Worm (Caenorhabditis elegans) whole organism, young adult: ENCODE measurements around the gene R10E9.4.

ENCODE experiments used
- B0035.1 ChIP-seq: sonication (generic microtip); optimal IDR thresholded peaks from 2 replicates; lab custom pipeline; 2016; ENCODE audit warnings: missing genetic modification characterization, mild to moderate bottlenecking, missing compliant biosample characterization, missing genotype, missing genetic modification reagents
- B0261.1 ChIP-seq: sonication (generic microtip); optimal IDR thresholded peaks from 2 replicates; lab custom pipeline; 2016; ENCODE audit warnings: mild to moderate bottlenecking, missing genetic modification characterization, moderate library complexity, missing compliant biosample characterization
- B0336.3 ChIP-seq: fragments of 200-800 bp; sonication (Bioruptor generic); IDR thresholded peaks from 2 replicates; pipeline ENCODE4 v1.3.6; 2022; ENCODE audit warnings: missing genetic modification characterization, missing compliant biosample characterization
- C06A6.2 ChIP-seq: fragments of 200-800 bp; sonication (Bioruptor generic); conservative IDR thresholded peaks from 2 replicates; pipeline ENCODE4 v1.3.6; 2022; ENCODE audit warnings: missing genetic modification characterization, missing compliant biosample characterization
- D2030.7 ChIP-seq: fragments of 200-800 bp; sonication (Bioruptor generic); IDR thresholded peaks from 2 replicates; pipeline ENCODE4 v1.3.6; 2022; ENCODE audit warnings: missing genetic modification reagents, missing genetic modification characterization, missing compliant biosample characterization
- F22D6.2 ChIP-seq: sonication (generic microtip); optimal IDR thresholded peaks from 2 replicates; lab custom pipeline; 2016; ENCODE audit warnings: mild to moderate bottlenecking, missing genetic modification characterization, missing compliant biosample characterization
- F23B12.7 ChIP-seq: sonication (generic microtip); optimal IDR thresholded peaks from 2 replicates; lab custom pipeline; 2017; ENCODE audit warnings: missing genetic modification characterization, mild to moderate bottlenecking, missing compliant biosample characterization, antibody characterized with exemption, moderate library complexity; ENCODE audit not compliant: insufficient read depth
- F39B2.1 ChIP-seq: fragments of 200-800 bp; sonication (Bioruptor generic); IDR thresholded peaks from 2 replicates; pipeline ENCODE4 v1.3.6; 2022; ENCODE audit warnings: missing genetic modification reagents, missing genetic modification characterization, missing compliant biosample characterization
- F55B11.4 ChIP-seq: sonication (generic microtip); optimal IDR thresholded peaks from 2 replicates; lab custom pipeline; 2016; ENCODE audit warnings: missing compliant biosample characterization, missing genetic modification characterization, borderline replicate concordance; ENCODE audit not compliant: insufficient read depth
- Y67H2A.10 ChIP-seq: fragments of 200-800 bp; sonication (Bioruptor generic); conservative IDR thresholded peaks from 2 replicates; pipeline ENCODE4 v1.3.6; 2022; ENCODE audit warnings: missing genetic modification reagents, missing genetic modification characterization, missing compliant biosample characterization
- ama-1 ChIP-seq, 3 experiments: fragments of 150-350 bp in 1 of 3; sonication (generic microtip) in 2 of 3; optimal IDR thresholded peaks; 2 replicates each; lab custom pipeline; 2014 to 2018; ENCODE audit warnings: missing biosample characterization in 2 of 3, missing genetic modification characterization in 2 of 3, missing genetic modification reagents in 2 of 3
- aptf-3 ChIP-seq: fragments of 200-800 bp; sonication (Bioruptor generic); IDR thresholded peaks from 2 replicates; pipeline ENCODE4 v1.3.6; 2022; ENCODE audit warnings: missing genetic modification characterization, missing compliant biosample characterization
- athp-1 ChIP-seq: sonication (generic microtip); optimal IDR thresholded peaks from 2 replicates; lab custom pipeline; 2017; ENCODE audit warnings: mild to moderate bottlenecking, missing genetic modification characterization, missing compliant biosample characterization
- attf-3 ChIP-seq: fragments of 200-800 bp; sonication (Bioruptor generic); conservative IDR thresholded peaks from 2 replicates; pipeline ENCODE4 v1.3.6; 2022; ENCODE audit warnings: missing genetic modification reagents, missing genetic modification characterization, missing compliant biosample characterization
- attf-5 ChIP-seq: fragments of 200-800 bp; sonication (Bioruptor generic); optimal IDR thresholded peaks from 2 replicates; lab custom pipeline; 2018; ENCODE audit warnings: mild to moderate bottlenecking, missing genetic modification characterization, missing compliant biosample characterization
- bed-2 ChIP-seq: fragments of 200-800 bp; sonication (Bioruptor generic); IDR thresholded peaks from 2 replicates; pipeline ENCODE4 v1.3.6; 2022; ENCODE audit warnings: missing genetic modification reagents, missing genetic modification characterization, missing compliant biosample characterization
- ccch-3 ChIP-seq: fragments of 200-800 bp; sonication (Bioruptor generic); optimal IDR thresholded peaks from 2 replicates; lab custom pipeline; 2018; ENCODE audit warnings: mild to moderate bottlenecking, missing genetic modification characterization, missing compliant biosample characterization
- cebp-2 ChIP-seq: fragments of 200-800 bp; sonication (Bioruptor generic); IDR thresholded peaks from 2 replicates; pipeline ENCODE4 v1.3.6; 2022; ENCODE audit warnings: missing genetic modification characterization, missing compliant biosample characterization
- ceh-27 ChIP-seq: fragments of 200-800 bp; sonication (Bioruptor generic); optimal IDR thresholded peaks from 2 replicates; lab custom pipeline; 2018; ENCODE audit warnings: mild to moderate bottlenecking, missing genetic modification characterization, moderate library complexity, missing compliant biosample characterization
- ceh-40 ChIP-seq: fragments of 200-800 bp; sonication (Bioruptor generic); IDR thresholded peaks from 2 replicates; pipeline ENCODE4 v1.3.6; 2022; ENCODE audit warnings: missing genetic modification characterization, missing compliant biosample characterization
- ceh-91 ChIP-seq: fragments of 200-800 bp; sonication (Bioruptor generic); IDR thresholded peaks from 2 replicates; pipeline ENCODE4 v1.3.6; 2022; ENCODE audit warnings: missing genetic modification reagents, missing genetic modification characterization, missing compliant biosample characterization
- chd-7 ChIP-seq: sonication (generic microtip); optimal IDR thresholded peaks from 2 replicates; lab custom pipeline; 2016; ENCODE audit warnings: mild to moderate bottlenecking, missing genetic modification characterization, moderate library complexity, missing compliant biosample characterization
- die-1 ChIP-seq: sonication (generic microtip); optimal IDR thresholded peaks from 2 replicates; lab custom pipeline; 2016; ENCODE audit warnings: missing genotype, mild to moderate bottlenecking, missing genetic modification characterization, missing compliant biosample characterization
- dpl-1 ChIP-seq: fragments of 150-350 bp; optimal IDR thresholded peaks from 2 replicates; lab custom pipeline; 2014; ENCODE audit warnings: missing biosample characterization, missing genetic modification reagents, missing genetic modification characterization
- efl-1 ChIP-seq: fragments of 150-350 bp; optimal IDR thresholded peaks from 2 replicates; lab custom pipeline; 2014; ENCODE audit warnings: missing biosample characterization, missing genetic modification reagents, missing genetic modification characterization
- egl-18 ChIP-seq: fragments of 200-800 bp; sonication (Bioruptor generic); IDR thresholded peaks from 2 replicates; pipeline ENCODE4 v1.3.6; 2022; ENCODE audit warnings: missing genetic modification reagents, missing genetic modification characterization, missing compliant biosample characterization
- egrh-3 ChIP-seq: fragments of 200-800 bp; sonication (Bioruptor generic); IDR thresholded peaks from 2 replicates; pipeline ENCODE4 v1.3.6; 2022; ENCODE audit warnings: missing genetic modification reagents, missing genetic modification characterization, missing compliant biosample characterization
- hlh-26 ChIP-seq: fragments of 200-800 bp; sonication (Bioruptor generic); conservative IDR thresholded peaks from 2 replicates; pipeline ENCODE4 v1.3.6; 2022; ENCODE audit warnings: missing genetic modification reagents, missing genetic modification characterization, missing compliant biosample characterization
- hmg-20 ChIP-seq: fragments of 200-800 bp; sonication (Bioruptor generic); IDR thresholded peaks from 2 replicates; pipeline ENCODE4 v1.3.6; 2022; ENCODE audit warnings: missing genetic modification reagents, missing genetic modification characterization, missing compliant biosample characterization
- lin-40 ChIP-seq: sonication (generic microtip); optimal IDR thresholded peaks from 2 replicates; lab custom pipeline; 2016; ENCODE audit warnings: missing genetic modification characterization, mild to moderate bottlenecking, missing compliant biosample characterization, missing genotype, missing genetic modification reagents
- lir-1 ChIP-seq: fragments of 200-800 bp; sonication (Bioruptor generic); conservative IDR thresholded peaks from 2 replicates; pipeline ENCODE4 v1.3.6; 2022; ENCODE audit warnings: missing genetic modification reagents, missing genetic modification characterization, missing compliant biosample characterization
- lsy-27 ChIP-seq: sonication (generic microtip); optimal IDR thresholded peaks from 2 replicates; lab custom pipeline; 2017; ENCODE audit warnings: missing genetic modification characterization, mild to moderate bottlenecking, missing compliant biosample characterization, antibody characterized with exemption, missing genotype, borderline replicate concordance; ENCODE audit not compliant: insufficient read depth
- madf-6 ChIP-seq: fragments of 200-800 bp; sonication (Bioruptor generic); IDR thresholded peaks from 2 replicates; pipeline ENCODE4 v1.3.6; 2022; ENCODE audit warnings: missing genetic modification reagents, missing genetic modification characterization, missing compliant biosample characterization
- mcd-1 ChIP-seq: fragments of 200-800 bp; sonication (Bioruptor generic); IDR thresholded peaks from 2 replicates; pipeline ENCODE4 v1.3.6; 2022; ENCODE audit warnings: missing genetic modification reagents, missing genetic modification characterization, missing compliant biosample characterization
- mes-4 ChIP-seq: sonication (generic microtip); optimal IDR thresholded peaks from 2 replicates; lab custom pipeline; 2016; ENCODE audit warnings: missing genotype, missing genetic modification characterization, missing compliant biosample characterization
- mxl-1 ChIP-seq: sonication (generic microtip); optimal IDR thresholded peaks from 2 replicates; lab custom pipeline; 2016; ENCODE audit warnings: missing genetic modification characterization, missing compliant biosample characterization
- nfyb-1 ChIP-seq: fragments of 200-800 bp; sonication (Bioruptor generic); IDR thresholded peaks from 2 replicates; pipeline ENCODE4 v1.3.6; 2022; ENCODE audit warnings: missing genetic modification reagents, missing genetic modification characterization, missing compliant biosample characterization
- nhr-179 ChIP-seq: sonication (generic microtip); optimal IDR thresholded peaks from 2 replicates; lab custom pipeline; 2016; ENCODE audit warnings: mild to moderate bottlenecking, missing genetic modification characterization, missing compliant biosample characterization
- nhr-80 ChIP-seq: sonication (generic microtip); optimal IDR thresholded peaks from 2 replicates; lab custom pipeline; 2016; ENCODE audit warnings: missing genetic modification characterization, missing compliant biosample characterization
- nhr-90 ChIP-seq: sonication (generic microtip); optimal IDR thresholded peaks from 2 replicates; lab custom pipeline; 2016; ENCODE audit warnings: missing genotype, mild to moderate bottlenecking, missing genetic modification characterization, missing compliant biosample characterization
- repo-1 ChIP-seq: sonication (generic microtip); optimal IDR thresholded peaks from 2 replicates; lab custom pipeline; 2017; ENCODE audit warnings: mild to moderate bottlenecking, missing genetic modification characterization, missing compliant biosample characterization
- sdz-38 ChIP-seq: sonication (generic microtip); optimal IDR thresholded peaks from 2 replicates; lab custom pipeline; 2016; ENCODE audit warnings: missing genotype, missing genetic modification characterization, missing compliant biosample characterization
- snpc-1.1 ChIP-seq: sonication (generic microtip); optimal IDR thresholded peaks from 2 replicates; lab custom pipeline; 2017; ENCODE audit warnings: missing genetic modification characterization, mild to moderate bottlenecking, missing compliant biosample characterization, antibody characterized with exemption, moderate library complexity, missing genotype, missing genetic modification reagents; ENCODE audit not compliant: insufficient read depth
- snpc-1.3 ChIP-seq: sonication (generic microtip); optimal IDR thresholded peaks from 2 replicates; lab custom pipeline; 2017; ENCODE audit warnings: missing genetic modification characterization, mild to moderate bottlenecking, missing compliant biosample characterization, antibody characterized with exemption, moderate library complexity, missing genotype, missing genetic modification reagents; ENCODE audit not compliant: insufficient read depth
- snpc-3.4 ChIP-seq: sonication (generic microtip); optimal IDR thresholded peaks from 2 replicates; lab custom pipeline; 2017; ENCODE audit warnings: missing genetic modification characterization, mild to moderate bottlenecking, missing compliant biosample characterization, antibody characterized with exemption, moderate library complexity, missing genotype, missing genetic modification reagents
- xnd-1 ChIP-seq: sonication (generic microtip); optimal IDR thresholded peaks from 2 replicates; lab custom pipeline; 2016; ENCODE audit warnings: missing genotype, missing genetic modification reagents, missing genetic modification characterization, missing compliant biosample characterization
- zfh-2 ChIP-seq: fragments of 200-800 bp; sonication (Bioruptor generic); conservative IDR thresholded peaks from 2 replicates; pipeline ENCODE4 v1.3.6; 2022; ENCODE audit warnings: missing genetic modification reagents, missing genetic modification characterization, missing compliant biosample characterization
- ztf-18 ChIP-seq: sonication (generic microtip); optimal IDR thresholded peaks from 2 replicates; lab custom pipeline; 2016; ENCODE audit warnings: missing genotype, mild to moderate bottlenecking, missing genetic modification characterization, missing compliant biosample characterization

The R10E9.4 gene

ce11 chrIII:4019801-4020200 is 47.2 kb upstream of the R10E9.4 start, which contains the start of gene snpc-3.4 (continued):
- peak; percentile 84 for TF ChIP-seq B0336.3
- peak; percentile 78 for TF ChIP-seq ztf-18
- TF ChIP-seq attf-5 (GFP tag; lab: Kevin White, UChicago): peak; percentile 13
- no peak for TF ChIP-seq aptf-3
- peak; percentile 71 for TF ChIP-seq ceh-27 (GFP tag; lab: Kevin White, UChicago)
- peak; percentile 63; the same call in 1 of the 2 replicates for TF ChIP-seq attf-3
- TF ChIP-seq hlh-26: no peak
- no peak for TF ChIP-seq die-1 (tag; lab: Kevin White, UChicago)
- no peak for TF ChIP-seq F39B2.1 (GFP tag; lab: Robert Waterston, UW)
- TF ChIP-seq mcd-1 (GFP tag; lab: Robert Waterston, UW): peak; percentile 77
- no peak for TF ChIP-seq nhr-90 (tag; lab: Kevin White, UChicago)
- TF ChIP-seq madf-6: peak; percentile 99
- no peak for TF ChIP-seq mxl-1 (tag; lab: Kevin White, UChicago)
- TF ChIP-seq D2030.7 (GFP tag; lab: Robert Waterston, UW): peak; percentile 98
- 0 out of 2 replicates have a peak, but pooled peaks have one; percentile 10 for TF ChIP-seq Y67H2A.10 (GFP tag; lab: Robert Waterston, UW)
- TF ChIP-seq nhr-80 (tag; lab: Kevin White, UChicago): no peak
- peak; percentile 70 for TF ChIP-seq snpc-1.1 (tag; lab: Kevin White, UChicago)
- TF ChIP-seq ama-1 (optimal IDR thresholded peaks at IDR 0.05; lab: Kevin White, UChicago): no peak
- peak in 1 of 2 experiments; percentile 41 for TF ChIP-seq ama-1 (GFP tag; optimal IDR thresholded peaks at IDR 0.05; lab: Kevin White, UChicago)
- TF ChIP-seq hmg-20 (GFP tag; lab: Robert Waterston, UW): no peak
- no peak for TF ChIP-seq nhr-179 (tag; lab: Kevin White, UChicago)
- TF ChIP-seq zfh-2 (GFP tag; lab: Robert Waterston, UW): no peak
- 0 out of 2 replicates have a peak, but pooled peaks have one; percentile 30 for TF ChIP-seq bed-2 (GFP tag; lab: Robert Waterston, UW)
- TF ChIP-seq C06A6.2 (GFP tag; lab: Robert Waterston, UW): no peak
- TF ChIP-seq mes-4 (tag; lab: Kevin White, UChicago): no peak
- TF ChIP-seq dpl-1 (GFP tag; lab: Kevin White, UChicago): peak; percentile 96
- TF ChIP-seq lsy-27: no peak
- TF ChIP-seq snpc-1.3 (tag; lab: Kevin White, UChicago): peak; percentile 73
- TF ChIP-seq athp-1 (tag; lab: Kevin White, UChicago): peak; percentile 44
- peak; percentile 96 for TF ChIP-seq ceh-91 (GFP tag; lab: Robert Waterston, UW)
- TF ChIP-seq F22D6.2 (tag; lab: Kevin White, UChicago): no peak
- no peak for TF ChIP-seq ceh-40 (GFP tag; lab: Robert Waterston, UW)
- TF ChIP-seq F23B12.7 (tag; lab: Kevin White, UChicago): peak; percentile 21
- no peak for TF ChIP-seq sdz-38 (tag; lab: Kevin White, UChicago)
- peak; percentile 81 for TF ChIP-seq lir-1 (GFP tag; lab: Robert Waterston, UW)
- TF ChIP-seq efl-1 (GFP tag; lab: Kevin White, UChicago): peak; percentile 99
- TF ChIP-seq snpc-3.4 (tag; lab: Kevin White, UChicago): peak; percentile 94
- TF ChIP-seq chd-7 (tag; lab: Kevin White, UChicago): no peak
- TF ChIP-seq ccch-3 (GFP tag; lab: Kevin White, UChicago): no peak
- 0 out of 2 replicates have a peak, but pooled peaks have one; percentile 16 for TF ChIP-seq egrh-3 (GFP tag; lab: Robert Waterston, UW)
- no peak for TF ChIP-seq B0035.1 (tag; lab: Kevin White, UChicago)
- TF ChIP-seq xnd-1 (tag; lab: Kevin White, UChicago): peak; percentile 94
- TF ChIP-seq repo-1: no peak
- no peak for TF ChIP-seq B0261.1
- 0 out of 2 replicates have a peak, but pooled peaks have one; percentile 7 for TF ChIP-seq egl-18 (GFP tag; lab: Robert Waterston, UW)
- TF ChIP-seq cebp-2 (GFP tag; lab: Robert Waterston, UW): no peak
- peak; percentile 37 for TF ChIP-seq lin-40 (tag; lab: Kevin White, UChicago)
- peak; percentile 90 for TF ChIP-seq nfyb-1 (GFP tag; lab: Robert Waterston, UW)
- TF ChIP-seq F55B11.4 (tag; lab: Kevin White, UChicago): no peak
